Worm (Caenorhabditis elegans): Measurements from ENCODE around the gene C09B7.2.

ce11 chrX:2663798-2664197, 4.1 kb upstream of the C09B7.2 start:
- no peak for TF ChIP-seq him-1 (tag; optimal IDR thresholded peaks at IDR 0.05)
- TF ChIP-seq dao-5 (tag; optimal IDR thresholded peaks at IDR 0.05): no peak

Measured in whole organism, L4/young adult.